Fruit fly (Drosophila melanogaster) whole organism, embryonic: ENCODE results near the gene Glut1.

Source experiments
- ATbp ChIP-seq: fragments of 200-800 bp; sonication (Bioruptor generic); optimal IDR thresholded peaks from 2 replicates; lab custom pipeline; 2017; ENCODE audit warnings: missing biosample characterization, mild to moderate bottlenecking, missing genetic modification characterization, missing genetic modification reagents
- BEAF-32 ChIP-seq: fragments of 200-800 bp; sonication (Bioruptor generic); optimal IDR thresholded peaks from 3 replicates; lab custom pipeline; 2017; ENCODE audit warnings: missing biosample characterization, missing genetic modification characterization, mild to moderate bottlenecking, moderate library complexity, missing genetic modification reagents
- Bgb ChIP-seq: fragments of 200-800 bp; sonication (Bioruptor generic); IDR thresholded peaks from 2 replicates; pipeline ENCODE4 v1.3.6; 2022; ENCODE audit warnings: missing biosample characterization, missing genetic modification characterization; ENCODE audit not compliant: partially characterized antibody
- CG1024 ChIP-seq: fragments of 200-800 bp; sonication (Bioruptor generic); IDR thresholded peaks from 2 replicates; pipeline ENCODE4 v1.3.6; 2022; ENCODE audit warnings: missing biosample characterization, missing genetic modification characterization
- CG11093 ChIP-seq: fragments of 200-800 bp; sonication (Bioruptor generic); IDR thresholded peaks from 3 replicates; pipeline ENCODE4 v1.3.6; 2022; ENCODE audit warnings: missing biosample characterization, missing genetic modification characterization
- CG11695 ChIP-seq: fragments of 200-800 bp; sonication (Bioruptor generic); IDR thresholded peaks from 3 replicates; pipeline ENCODE4 v1.3.6; 2022; ENCODE audit warnings: missing biosample characterization, missing genetic modification characterization
- CG13296 ChIP-seq: fragments of 200-800 bp; sonication (Bioruptor generic); optimal IDR thresholded peaks from 3 replicates; lab custom pipeline; 2018; ENCODE audit warnings: missing biosample characterization, mild to moderate bottlenecking, missing genetic modification characterization
- CG15514 ChIP-seq: fragments of 200-800 bp; sonication (Bioruptor generic); optimal IDR thresholded peaks from 3 replicates; lab custom pipeline; 2017; ENCODE audit warnings: missing biosample characterization, missing genetic modification characterization, mild to moderate bottlenecking, moderate library complexity, missing genetic modification reagents
- CG17385 ChIP-seq: fragments of 200-800 bp; sonication (Bioruptor generic); optimal IDR thresholded peaks from 3 replicates; lab custom pipeline; 2018; ENCODE audit warnings: missing biosample characterization, mild to moderate bottlenecking, missing genetic modification characterization
- CG18011 ChIP-seq: fragments of 200-800 bp; sonication (Bioruptor generic); optimal IDR thresholded peaks from 2 replicates; lab custom pipeline; 2017; ENCODE audit warnings: missing biosample characterization, missing genetic modification characterization, mild to moderate bottlenecking, moderate library complexity, missing genotype
- CG18599 ChIP-seq: fragments of 200-800 bp; sonication (Bioruptor generic); optimal IDR thresholded peaks from 3 replicates; lab custom pipeline; 2017; ENCODE audit warnings: missing biosample characterization, missing genetic modification characterization, mild to moderate bottlenecking, moderate library complexity, missing genetic modification reagents
- CG32767 ChIP-seq: fragments of 200-800 bp; sonication (Bioruptor generic); IDR thresholded peaks from 2 replicates; pipeline ENCODE4 v1.3.6; 2022; ENCODE audit warnings: missing biosample characterization, missing genetic modification characterization
- CG3726 ChIP-seq: fragments of 200-800 bp; sonication (Bioruptor generic); IDR thresholded peaks from 3 replicates; pipeline ENCODE4, ENCODE4 v1.3.6; 2022; ENCODE audit warnings: missing biosample characterization, missing genetic modification characterization
- CG42726 ChIP-seq: fragments of 200-800 bp; sonication (Bioruptor generic); IDR thresholded peaks from 2 replicates; pipeline ENCODE4 v1.3.6; 2022; ENCODE audit warnings: missing biosample characterization, missing genetic modification characterization; ENCODE audit not compliant: partially characterized antibody
- CG5953 ChIP-seq: fragments of 200-800 bp; sonication (Bioruptor generic); IDR thresholded peaks from 2 replicates; pipeline ENCODE4 v1.3.6; 2022; ENCODE audit warnings: missing biosample characterization, missing genetic modification characterization
- CG6175 ChIP-seq: fragments of 200-800 bp; sonication (Bioruptor generic); IDR thresholded peaks from 3 replicates; pipeline ENCODE4 v1.3.6; 2022; ENCODE audit warnings: missing biosample characterization, missing genetic modification characterization
- CG6272 ChIP-seq: fragments of 200-800 bp; sonication (Bioruptor generic); IDR thresholded peaks from 2 replicates; pipeline ENCODE4 v1.3.6; 2022; ENCODE audit warnings: missing biosample characterization, missing genetic modification characterization
- CG7745 ChIP-seq: fragments of 200-800 bp; sonication (Bioruptor generic); optimal IDR thresholded peaks from 2 replicates; lab custom pipeline; 2018; ENCODE audit warnings: missing biosample characterization, mild to moderate bottlenecking, missing genetic modification characterization, moderate library complexity
- CG9817 ChIP-seq: fragments of 200-800 bp; sonication (Bioruptor generic); optimal IDR thresholded peaks from 2 replicates; lab custom pipeline; 2018; ENCODE audit warnings: missing biosample characterization, mild to moderate bottlenecking, missing genetic modification characterization, moderate library complexity
- D19B ChIP-seq: fragments of 200-800 bp; sonication (Bioruptor generic); optimal IDR thresholded peaks from 2 replicates; lab custom pipeline; 2017; ENCODE audit warnings: missing biosample characterization, mild to moderate bottlenecking, missing genetic modification characterization
- Dp ChIP-seq: fragments of 200-800 bp; sonication (Bioruptor generic); optimal IDR thresholded peaks from 2 replicates; lab custom pipeline; 2018; ENCODE audit warnings: missing biosample characterization, mild to moderate bottlenecking, missing genetic modification characterization, moderate library complexity
- E2f2 ChIP-seq: fragments of 200-800 bp; sonication (Bioruptor generic); IDR thresholded peaks from 2 replicates; pipeline ENCODE4 v1.3.6; 2022; ENCODE audit warnings: missing biosample characterization, missing genetic modification characterization
- Hr51 ChIP-seq, 2 experiments: fragments of 200-800 bp; sonication (Bioruptor generic); optimal IDR thresholded peaks; 2 replicates in 1 of 2; 3 replicates in 1 of 2; lab custom pipeline; 2016 to 2018; ENCODE audit warnings: missing biosample characterization in 2 of 2, missing genetic modification characterization in 2 of 2, mild to moderate bottlenecking in 1 of 2, moderate library complexity in 1 of 2
- Mrtf ChIP-seq: fragments of 200-800 bp; sonication (Bioruptor generic); IDR thresholded peaks from 3 replicates; pipeline ENCODE4 v1.3.6; 2022; ENCODE audit warnings: missing biosample characterization, missing genetic modification characterization
- Myb ChIP-seq: fragments of 200-800 bp; sonication (Bioruptor generic); optimal IDR thresholded peaks from 2 replicates; lab custom pipeline; 2016; ENCODE audit warnings: missing biosample characterization, missing genetic modification characterization
- Nf-YC ChIP-seq: fragments of 200-800 bp; optimal IDR thresholded peaks from 3 replicates; lab custom pipeline; 2019; ENCODE audit warnings: missing biosample characterization, mild to moderate bottlenecking, missing genetic modification characterization, moderate library complexity
- PHDP ChIP-seq: fragments of 200-800 bp; sonication (Bioruptor generic); optimal IDR thresholded peaks from 3 replicates; lab custom pipeline; 2018; ENCODE audit warnings: missing biosample characterization, mild to moderate bottlenecking, missing genetic modification characterization, moderate library complexity
- Pdp1 ChIP-seq, 2 experiments: fragments of 200-800 bp; sonication (Bioruptor generic); optimal IDR thresholded peaks; 3 replicates each; lab custom pipeline; 2016; ENCODE audit warnings: missing biosample characterization in 2 of 2, missing genetic modification characterization in 2 of 2, mild to moderate bottlenecking in 1 of 2, moderate library complexity in 1 of 2
- Poxn ChIP-seq: fragments of 200-800 bp; sonication (Bioruptor generic); IDR thresholded peaks from 2 replicates; pipeline ENCODE4 v1.3.6; 2022; ENCODE audit warnings: missing biosample characterization, missing genetic modification characterization
- TFAM ChIP-seq: fragments of 200-800 bp; sonication (Bioruptor generic); optimal IDR thresholded peaks from 2 replicates; lab custom pipeline; 2017; ENCODE audit warnings: missing biosample characterization, missing genetic modification characterization, inconsistent platforms
- abd-A ChIP-seq: fragments of 200-800 bp; sonication (Bioruptor generic); optimal IDR thresholded peaks from 3 replicates; lab custom pipeline; 2019; ENCODE audit warnings: missing biosample characterization, mild to moderate bottlenecking, missing genetic modification characterization, moderate library complexity
- amos ChIP-seq: fragments of 200-800 bp; sonication (Bioruptor generic); IDR thresholded peaks from 2 replicates; pipeline ENCODE4 v1.3.6; 2022; ENCODE audit warnings: missing biosample characterization, missing genetic modification characterization; ENCODE audit not compliant: partially characterized antibody
- dmrt99B ChIP-seq: fragments of 200-800 bp; sonication (Bioruptor generic); optimal IDR thresholded peaks from 2 replicates; lab custom pipeline; 2018; ENCODE audit warnings: missing biosample characterization, mild to moderate bottlenecking, missing genetic modification characterization, moderate library complexity
- eve ChIP-seq, 2 experiments: fragments of >200 bp; optimal IDR thresholded peaks; 2 replicates each; lab custom pipeline; 2017; ENCODE audit warnings: missing biosample characterization in 2 of 2, missing genetic modification characterization in 2 of 2
- ewg ChIP-seq: fragments of 200-800 bp; sonication (Bioruptor generic); optimal IDR thresholded peaks from 3 replicates; lab custom pipeline; 2017; ENCODE audit warnings: mild to moderate bottlenecking, missing biosample characterization, missing genetic modification reagents, missing genetic modification characterization
- grn ChIP-seq: fragments of 200-800 bp; sonication (Bioruptor generic); optimal IDR thresholded peaks from 3 replicates; lab custom pipeline; 2017; ENCODE audit warnings: missing biosample characterization, missing genetic modification characterization
- lilli ChIP-seq: fragments of 200-800 bp; sonication (Bioruptor generic); optimal IDR thresholded peaks from 3 replicates; lab custom pipeline; 2016; ENCODE audit warnings: missing biosample characterization, missing genetic modification characterization
- nom ChIP-seq: fragments of 200-800 bp; sonication (Bioruptor generic); optimal IDR thresholded peaks from 2 replicates; lab custom pipeline; 2017; ENCODE audit warnings: missing biosample characterization, missing genetic modification characterization, mild to moderate bottlenecking, moderate library complexity, missing genetic modification reagents
- pzg ChIP-seq: fragments of 200-800 bp; sonication (Bioruptor generic); optimal IDR thresholded peaks from 3 replicates; lab custom pipeline; 2018; ENCODE audit warnings: missing biosample characterization, mild to moderate bottlenecking, missing genetic modification characterization, moderate library complexity
- ranshi ChIP-seq: fragments of 200-800 bp; sonication (Bioruptor generic); IDR thresholded peaks from 2 replicates; pipeline ENCODE4 v1.3.6; 2022; ENCODE audit warnings: missing biosample characterization, missing genetic modification characterization
- salm ChIP-seq: fragments of 200-800 bp; sonication (Bioruptor generic); optimal IDR thresholded peaks from 2 replicates; lab custom pipeline; 2018; ENCODE audit warnings: missing biosample characterization, mild to moderate bottlenecking, missing genetic modification characterization
- sc ChIP-seq, 3 experiments: fragments of >200 bp in 2 of 3; fragments of 200-800 bp in 1 of 3; sonication (Bioruptor generic) in 1 of 3; optimal IDR thresholded peaks; 2 replicates in 2 of 3; 3 replicates in 1 of 3; lab custom pipeline; 2017; ENCODE audit warnings: mild to moderate bottlenecking in 1 of 3, missing biosample characterization in 1 of 3, missing genetic modification characterization in 1 of 3, missing genetic modification reagents in 1 of 3
- ssp ChIP-seq: fragments of 200-800 bp; sonication (Bioruptor generic); IDR thresholded peaks from 2 replicates; pipeline ENCODE4 v1.3.6; 2022; ENCODE audit warnings: missing biosample characterization, missing genetic modification characterization
- zen2 ChIP-seq: fragments of 200-800 bp; sonication (Bioruptor generic); IDR thresholded peaks from 3 replicates; pipeline ENCODE4 v1.3.6; 2022; ENCODE audit warnings: missing biosample characterization, missing genetic modification characterization; ENCODE audit not compliant: partially characterized antibody

Gene Glut1

dm6 chr3L:993709-994108 lies 79.8 kb downstream of the Glut1 start, which contains the start of gene aln (continued):
- peak; percentile 12 for TF ChIP-seq CG15514 (GFP tag; lab: Kevin White, UChicago)
- TF ChIP-seq amos (GFP tag; lab: Robert Waterston, UW): peak; percentile 60; the same call in 1 of the 2 replicates
- TF ChIP-seq CG11093 (GFP tag; lab: Robert Waterston, UW): no peak
- no peak for TF ChIP-seq CG11695 (GFP tag; lab: Robert Waterston, UW)
- TF ChIP-seq CG42726 (GFP tag; lab: Robert Waterston, UW): 0 out of 2 replicates have a peak, but pooled peaks have one; percentile 8
- no peak for TF ChIP-seq CG7745 (tag; lab: Kevin White, UChicago)
- no peak for TF ChIP-seq CG18011
- TF ChIP-seq sc (optimal IDR thresholded peaks at IDR 0.05; lab: Kevin White, UChicago): no peak
- no peak for TF ChIP-seq sc (GFP tag; optimal IDR thresholded peaks at IDR 0.05; lab: Kevin White, UChicago)
- TF ChIP-seq ranshi (GFP tag; lab: Robert Waterston, UW): no peak
- TF ChIP-seq ssp (GFP tag; lab: Robert Waterston, UW): no peak
- peak; percentile 99 for TF ChIP-seq ewg (GFP tag; lab: Kevin White, UChicago)
- no peak for TF ChIP-seq CG6175 (GFP tag; lab: Robert Waterston, UW)
- peak; percentile 35; the same call in 1 of the 2 replicates for TF ChIP-seq Bgb (GFP tag; lab: Robert Waterston, UW)

dm6 chr3L:995685-996084 lies 81.8 kb downstream of the Glut1 start:
- no peak for TF ChIP-seq D19B (GFP tag; lab: Kevin White, UChicago)
- no peak for TF ChIP-seq Poxn (GFP tag; lab: Robert Waterston, UW)
- TF ChIP-seq E2f2: peak; percentile 95
- TF ChIP-seq abd-A: no peak
- TF ChIP-seq pzg (GFP tag; lab: Kevin White, UChicago): peak; percentile 39
- TF ChIP-seq CG13296 (GFP tag; lab: Kevin White, UChicago): no peak
- peak; percentile 90 for TF ChIP-seq Dp (GFP tag; lab: Kevin White, UChicago)
- no peak for TF ChIP-seq nom (GFP tag; lab: Kevin White, UChicago)
- no peak for TF ChIP-seq Hr51 (GFP tag; optimal IDR thresholded peaks at IDR 0.05; lab: Kevin White, UChicago)
- no peak for TF ChIP-seq CG3726
- TF ChIP-seq grn: no peak
- TF ChIP-seq Mrtf (GFP tag; lab: Robert Waterston, UW): no peak
- TF ChIP-seq Myb: peak; percentile 58
- TF ChIP-seq CG18599: no peak
- TF ChIP-seq salm (tag; lab: Kevin White, UChicago): no peak
- no peak for TF ChIP-seq lilli (GFP tag; lab: Kevin White, UChicago)
- no peak for TF ChIP-seq CG1024 (GFP tag; lab: Robert Waterston, UW)
- peak; percentile 83 for TF ChIP-seq CG17385 (GFP tag; lab: Kevin White, UChicago)
- no peak for TF ChIP-seq BEAF-32 (GFP tag; lab: Kevin White, UChicago)
- no peak for TF ChIP-seq CG9817 (tag; lab: Kevin White, UChicago)
- TF ChIP-seq Nf-YC (tag; lab: Kevin White, UChicago): no peak
- no peak for TF ChIP-seq CG32767
- no peak for TF ChIP-seq CG6272

dm6 chr3L:999990-1000389 lies 86.1 kb downstream of the Glut1 start:
- no peak for TF ChIP-seq zen2 (GFP tag; lab: Robert Waterston, UW)
- TF ChIP-seq dmrt99B: no peak
- TF ChIP-seq eve (GFP tag; optimal IDR thresholded peaks at IDR 0.05; lab: Kevin White, UChicago): peak in 1 of 2 experiments; percentile 29
- no peak for TF ChIP-seq sc (optimal IDR thresholded peaks at IDR 0.05; lab: Kevin White, UChicago)
- peak; percentile 10 for TF ChIP-seq sc (GFP tag; optimal IDR thresholded peaks at IDR 0.05; lab: Kevin White, UChicago)
- peak; percentile 32 for TF ChIP-seq PHDP (tag; lab: Kevin White, UChicago)
- TF ChIP-seq CG5953: no peak
- no peak for TF ChIP-seq TFAM
- no peak for TF ChIP-seq ewg (GFP tag; lab: Kevin White, UChicago)
- TF ChIP-seq ATbp (GFP tag; lab: Kevin White, UChicago): peak; percentile 28
- peak in 1 of 2 experiments; percentile 89 for TF ChIP-seq Pdp1 (GFP tag; optimal IDR thresholded peaks at IDR 0.05; lab: Kevin White, UChicago)
